Fruit fly (Drosophila melanogaster) whole organism, prepupa: ENCODE data around the gene CG46462.
A peak's percentile ranks its signal among the peaks of the same experiment; 100 is the strongest.

Source experiments
- Blimp-1 ChIP-seq: fragments of 200-800 bp; sonication (Bioruptor generic); optimal IDR thresholded peaks from 3 replicates; lab custom pipeline; 2017; ENCODE audit warnings: missing biosample characterization, missing genetic modification characterization, mild to moderate bottlenecking, moderate library complexity, missing genetic modification reagents
- CG11762 ChIP-seq: fragments of 200-800 bp; sonication (Bioruptor generic); optimal IDR thresholded peaks from 3 replicates; lab custom pipeline; 2016; ENCODE audit warnings: missing biosample characterization, missing genetic modification characterization; ENCODE audit not compliant: insufficient read depth
- CG11902 ChIP-seq: fragments of 200-800 bp; sonication (Bioruptor generic); optimal IDR thresholded peaks from 3 replicates; lab custom pipeline; 2016; ENCODE audit warnings: missing biosample characterization, missing genetic modification characterization
- CG31627 ChIP-seq: fragments of 200-800 bp; sonication (Bioruptor generic); optimal IDR thresholded peaks from 3 replicates; lab custom pipeline; 2016; ENCODE audit warnings: missing biosample characterization, missing genetic modification characterization
- CG3919 ChIP-seq: fragments of 200-800 bp; sonication (Bioruptor generic); optimal IDR thresholded peaks from 3 replicates; lab custom pipeline; 2016; ENCODE audit warnings: missing biosample characterization, missing genetic modification characterization
- CG6276 ChIP-seq: fragments of 200-800 bp; sonication (Bioruptor generic); optimal IDR thresholded peaks from 2 replicates; lab custom pipeline; 2017; ENCODE audit warnings: missing biosample characterization, mild to moderate bottlenecking, missing genetic modification characterization
- CG6808 ChIP-seq: fragments of 200-800 bp; sonication (Bioruptor generic); optimal IDR thresholded peaks from 3 replicates; lab custom pipeline; 2017; ENCODE audit warnings: missing biosample characterization, missing genetic modification characterization, mild to moderate bottlenecking, moderate library complexity, missing genetic modification reagents
- CG8119 ChIP-seq: fragments of 200-800 bp; sonication (Bioruptor generic); IDR thresholded peaks from 3 replicates; pipeline ENCODE4 v1.3.6; 2022; ENCODE audit warnings: missing biosample characterization, missing genetic modification characterization
- CG9139 ChIP-seq: fragments of 200-800 bp; sonication (Bioruptor generic); optimal IDR thresholded peaks from 3 replicates; lab custom pipeline; 2017; ENCODE audit warnings: missing biosample characterization, mild to moderate bottlenecking, missing genetic modification characterization
- Hr4 ChIP-seq: fragments of 200-800 bp; sonication (Bioruptor generic); optimal IDR thresholded peaks from 3 replicates; lab custom pipeline; 2016; ENCODE audit warnings: missing biosample characterization, missing genetic modification characterization
- achi ChIP-seq: fragments of 200-800 bp; sonication (Bioruptor generic); optimal IDR thresholded peaks from 3 replicates; lab custom pipeline; 2016; ENCODE audit warnings: missing biosample characterization, missing genetic modification characterization
- dsx ChIP-seq: fragments of 200-800 bp; optimal IDR thresholded peaks from 3 replicates; lab custom pipeline; 2019; ENCODE audit warnings: missing biosample characterization, mild to moderate bottlenecking, missing genetic modification characterization, moderate library complexity; ENCODE audit not compliant: poor library complexity, severe bottlenecking
- fd59A ChIP-seq: fragments of 200-800 bp; sonication (Bioruptor generic); optimal IDR thresholded peaks from 2 replicates; lab custom pipeline; 2017; ENCODE audit warnings: missing biosample characterization, mild to moderate bottlenecking, missing genetic modification characterization, missing genetic modification reagents
- lz ChIP-seq: fragments of 200-800 bp; sonication (Bioruptor generic); optimal IDR thresholded peaks from 3 replicates; lab custom pipeline; 2016; ENCODE audit warnings: missing biosample characterization, missing genetic modification characterization

DNA sequence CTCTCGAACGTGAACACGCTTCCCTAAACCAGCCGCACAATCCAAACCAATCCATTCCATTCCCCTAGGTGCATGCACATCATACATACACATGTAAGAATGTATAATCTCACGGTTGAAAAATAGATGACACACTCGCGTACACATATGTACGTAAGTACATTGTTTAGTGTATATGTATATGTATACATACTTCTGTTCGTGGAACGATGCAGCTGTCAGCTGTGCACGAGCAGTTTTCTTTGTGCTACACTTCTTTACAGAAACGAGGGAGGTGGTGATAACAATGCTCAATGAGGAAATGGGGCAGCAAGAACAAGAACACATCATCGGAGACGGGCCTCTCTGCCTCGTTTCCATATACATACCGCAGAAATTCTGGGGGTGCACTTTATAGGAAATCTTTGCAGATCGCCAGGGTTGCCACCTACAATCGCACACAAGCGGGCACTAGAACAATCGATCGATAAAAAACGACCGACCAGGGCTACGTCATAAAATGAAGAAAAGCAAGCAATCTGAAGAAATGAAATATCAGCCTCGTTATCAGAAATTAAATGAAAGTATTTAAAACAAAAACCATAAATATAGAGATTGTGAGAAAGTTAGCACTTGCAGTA is 32.1 kb upstream of the CG46462 start:
- TF ChIP-seq CG31627 (no peak), CG11762 (GFP tag; lab: Kevin White, UChicago) (no peak), lz (GFP tag; lab: Kevin White, UChicago) (no peak), fd59A (GFP tag; lab: Kevin White, UChicago) (no peak), CG11902 (GFP tag; lab: Kevin White, UChicago) (no peak), dsx (GFP tag; lab: Kevin White, UChicago) (peak; percentile 38), CG8119 (GFP tag; lab: Robert Waterston, UW) (no peak), CG6276 (GFP tag; lab: Kevin White, UChicago) (no peak), CG3919 (GFP tag; lab: Kevin White, UChicago) (no peak), achi (GFP tag; lab: Kevin White, UChicago) (no peak), Blimp-1 (GFP tag; lab: Kevin White, UChicago) (no peak), CG9139 (GFP tag; lab: Kevin White, UChicago) (no peak), CG6808 (no peak), Hr4 (GFP tag; lab: Kevin White, UChicago) (no peak)
